Fruit fly (Drosophila melanogaster): Measurements from ENCODE around the gene CG11816.

CG11816 gene

dm6 chrX:13568127-13568526 is 12.5 kb upstream of the CG11816 start (continued):
- TF ChIP-seq zfh2 (GFP tag; optimal IDR thresholded peaks at IDR 0.05) = peak; percentile 4
- TF ChIP-seq Side (GFP tag; optimal IDR thresholded peaks at IDR 0.05) = no peak
- TF ChIP-seq eve (GFP tag; optimal IDR thresholded peaks at IDR 0.05) = peak in 1 of 2 experiments; percentile 30
- peak; percentile 45; the same call in 1 of the 2 replicates for TF ChIP-seq CG14441 (GFP tag; IDR thresholded peaks at IDR 0.05)
- TF ChIP-seq phol (tag; optimal IDR thresholded peaks at IDR 0.05) = peak; percentile 14
- no peak for TF ChIP-seq CG6654 (GFP tag; optimal IDR thresholded peaks at IDR 0.05)
- peak; percentile 13 for TF ChIP-seq Dip3 (GFP tag; optimal IDR thresholded peaks at IDR 0.05)
- no peak for TF ChIP-seq tna (GFP tag; IDR thresholded peaks at IDR 0.05; ENCODE audit: partially characterized antibody)
- no peak for TF ChIP-seq Scr (GFP tag; IDR thresholded peaks at IDR 0.05; ENCODE audit: partially characterized antibody)
- peak; percentile 36; the same call in 1 of the 2 replicates for TF ChIP-seq Drgx (GFP tag; IDR thresholded peaks at IDR 0.05)
- TF ChIP-seq kah (GFP tag; optimal IDR thresholded peaks at IDR 0.05) = no peak
- peak; percentile 59 for TF ChIP-seq CG11504 (tag; optimal IDR thresholded peaks at IDR 0.05)
- no peak for TF ChIP-seq fu2 (GFP tag; optimal IDR thresholded peaks at IDR 0.05)
- peak in 1 of 2 experiments; percentile 38 for TF ChIP-seq Hr51 (GFP tag; optimal IDR thresholded peaks at IDR 0.05)
- no peak for TF ChIP-seq CG10462 (GFP tag; optimal IDR thresholded peaks at IDR 0.05)
- no peak for TF ChIP-seq CG17612 (GFP tag; IDR thresholded peaks at IDR 0.05)

dm6 chrX:13565490-13566156 is 10.0 kb upstream of the CG11816 start:
- TF ChIP-seq lab (GFP tag; optimal IDR thresholded peaks at IDR 0.05) (no peak), CG6791 (GFP tag; IDR thresholded peaks at IDR 0.05; ENCODE audit: partially characterized antibody) (no peak), cg (GFP tag; optimal IDR thresholded peaks at IDR 0.05) (peak; percentile 27), sens (GFP tag) (peak; percentile 13), emc (GFP tag; optimal IDR thresholded peaks at IDR 0.05) (no peak), Sox102F (GFP tag; optimal IDR thresholded peaks at IDR 0.05) (peak; percentile 5), row (GFP tag; IDR thresholded peaks at IDR 0.05) (peak; percentile 33; the same call in 1 of the 3 replicates), CG31441 (GFP tag; IDR thresholded peaks at IDR 0.05) (no peak), vvl (GFP tag; IDR thresholded peaks at IDR 0.05) (peak; percentile 47; the same call in 1 of the 2 replicates), gem (tag; optimal IDR thresholded peaks at IDR 0.05) (peak; percentile 14), crol (GFP tag; IDR thresholded peaks at IDR 0.05) (peak; percentile 93), bsh (GFP tag; optimal IDR thresholded peaks at IDR 0.05) (peak in 1 of 2 experiments; percentile 10), gcm2 (GFP tag; optimal IDR thresholded peaks at IDR 0.05) (no peak), nmo (GFP tag; optimal IDR thresholded peaks at IDR 0.05) (peak; percentile 11), E2f1 (GFP tag; IDR thresholded peaks at IDR 0.05) (0 out of 2 replicates have a peak, but pooled peaks have one; percentile 13), grau (tag; optimal IDR thresholded peaks at IDR 0.05) (peak; percentile 72), unpg (GFP tag; optimal IDR thresholded peaks at IDR 0.05) (peak; percentile 13), chinmo (GFP tag; IDR thresholded peaks at IDR 0.05; ENCODE audit: partially characterized antibody) (0 out of 4 replicates have a peak, but pooled peaks have one; percentile 7), MBD-R2 (GFP tag; IDR thresholded peaks at IDR 0.05) (no peak), Xbp1 (GFP tag; optimal IDR thresholded peaks at IDR 0.05) (peak; percentile 2), ro (GFP tag; IDR thresholded peaks at IDR 0.05) (no peak)

All from whole organism, embryonic.